Worm (Caenorhabditis elegans): ENCODE results near the gene C46F11.6.

C46F11.6 gene

DNA sequence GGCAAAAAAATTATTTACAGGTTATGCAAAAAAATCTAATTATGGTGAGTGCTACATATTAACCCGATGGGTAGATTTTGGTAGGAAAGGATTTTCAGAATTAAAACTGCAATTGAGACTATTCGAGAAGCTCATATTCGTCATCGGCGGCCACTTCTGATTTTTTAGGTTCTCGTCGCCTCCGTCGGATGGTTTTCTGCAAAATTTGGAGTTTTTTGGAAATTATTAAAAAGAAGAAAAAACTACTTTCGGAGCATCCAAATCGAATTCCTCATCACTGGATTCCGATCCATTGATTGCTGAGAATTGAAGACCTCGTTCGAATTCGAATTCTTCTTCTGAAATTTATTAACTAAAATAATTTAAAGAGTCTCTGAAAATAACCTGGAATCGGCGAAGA, 17.3 kb downstream of the C46F11.6 start (continued):
- no peak for TF ChIP-seq nhr-237 (tag; optimal IDR thresholded peaks at IDR 0.05)
- peak; percentile 25 for TF ChIP-seq gei-8 (GFP tag; optimal IDR thresholded peaks at IDR 0.05)

DNA sequence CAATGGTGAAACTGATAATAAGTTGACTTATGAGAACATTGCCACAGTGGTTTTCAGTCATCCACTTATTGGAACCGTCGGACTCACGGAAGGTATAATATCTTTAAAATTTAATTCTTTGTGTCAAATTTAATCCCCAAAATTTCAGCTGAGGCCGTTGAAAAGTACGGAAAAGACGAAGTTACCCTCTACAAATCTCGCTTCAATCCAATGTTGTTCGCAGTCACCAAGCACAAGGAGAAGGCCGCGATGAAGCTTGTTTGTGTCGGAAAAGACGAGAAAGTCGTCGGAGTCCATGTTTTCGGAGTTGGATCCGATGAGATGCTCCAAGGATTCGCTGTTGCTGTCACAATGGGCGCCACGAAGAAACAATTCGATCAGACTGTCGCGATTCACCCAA, 17.8 kb downstream of the C46F11.6 start:
- TF ChIP-seq daf-16 (GFP tag; optimal IDR thresholded peaks at IDR 0.05) (no peak), daf-16 (tag; optimal IDR thresholded peaks at IDR 0.05) (no peak), nhr-237 (tag; optimal IDR thresholded peaks at IDR 0.05) (no peak), gei-8 (GFP tag; optimal IDR thresholded peaks at IDR 0.05) (no peak), unc-62 (GFP tag; optimal IDR thresholded peaks at IDR 0.05 in 1 of 2) (peak in 1 of 2 experiments; percentile 98), unc-62 (tag; optimal IDR thresholded peaks at IDR 0.05) (no peak), snpc-1.2 (GFP tag; IDR thresholded peaks at IDR 0.05) (no peak), set-16 (GFP tag; IDR thresholded peaks at IDR 0.05) (peak; percentile 31; the same call in 1 of the 2 replicates), lin-15B (tag; optimal IDR thresholded peaks at IDR 0.05) (no peak), mes-2 (tag; optimal IDR thresholded peaks at IDR 0.05; ENCODE audit: poor library complexity, severe bottlenecking) (no peak), ceh-32 (tag; optimal IDR thresholded peaks at IDR 0.05; ENCODE audit: poor library complexity) (no peak), duxl-1 (tag; optimal IDR thresholded peaks at IDR 0.05; ENCODE audit: poor library complexity) (no peak), lin-29 (GFP tag; IDR thresholded peaks at IDR 0.05) (no peak)

DNA sequence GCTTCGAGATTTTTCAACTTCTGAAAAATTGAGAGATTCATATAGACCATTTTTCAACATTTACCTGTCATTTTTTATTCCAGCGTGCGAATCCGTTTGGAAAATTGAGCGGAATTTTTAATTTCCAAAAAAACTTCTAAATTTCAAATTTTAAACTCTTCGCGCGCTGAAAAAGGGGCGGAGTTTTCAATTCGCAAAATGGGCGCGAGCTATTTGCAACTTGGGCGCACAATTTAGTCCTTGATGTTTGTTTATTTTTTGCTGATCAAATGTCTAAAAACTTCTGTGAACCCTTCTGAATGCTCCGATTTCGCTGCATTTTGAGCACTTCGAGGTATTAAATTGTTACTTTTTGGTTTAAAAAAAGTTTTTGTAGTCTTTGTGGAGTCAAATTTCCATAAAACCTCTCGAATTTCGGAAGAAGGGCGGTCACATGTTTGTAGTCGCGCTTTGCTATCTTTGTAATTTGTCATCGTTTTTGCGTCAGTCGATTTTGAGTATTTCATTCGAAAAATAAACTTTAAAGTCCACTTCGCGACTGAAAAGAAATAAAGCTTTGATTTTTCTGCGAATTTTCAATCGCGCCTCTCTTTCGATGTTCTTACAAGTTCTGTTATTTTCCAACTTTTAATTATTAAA, 19.4 kb downstream of the C46F11.6 start, which contains the start of the genes madf-8 and gsr-1:
Gene madf-8, minus strand, starts transcription at position 156 of the 639 bp plus-strand sequence.
Gene gsr-1, plus strand, starts transcription at position 231 of the 639 bp plus-strand sequence.
- TF ChIP-seq lin-38 (GFP tag; IDR thresholded peaks at IDR 0.05) (peak; percentile 27), ces-1 (GFP tag; optimal IDR thresholded peaks at IDR 0.05) (no peak), pha-4 (GFP tag; IDR thresholded peaks at IDR 0.05) (no peak), pha-4 (tag; optimal IDR thresholded peaks at IDR 0.05) (no peak), sdz-12 (GFP tag; optimal IDR thresholded peaks at IDR 0.05) (no peak), nhr-11 (tag; optimal IDR thresholded peaks at IDR 0.05) (peak; percentile 45), zip-2 (tag; optimal IDR thresholded peaks at IDR 0.05) (no peak), lsy-2 (tag; optimal IDR thresholded peaks at IDR 0.05) (peak in 1 of 2 experiments; percentile 26), unc-130 (GFP tag; optimal IDR thresholded peaks at IDR 0.05) (no peak), daf-19 (GFP tag; conservative IDR thresholded peaks at IDR 0.05) (no peak), ceh-20 (GFP tag; IDR thresholded peaks at IDR 0.05) (no peak), aha-1 (tag) (no peak), attf-4 (tag; optimal IDR thresholded peaks at IDR 0.05) (no peak), snpc-4 (tag; optimal IDR thresholded peaks at IDR 0.05) (no peak), spr-3 (GFP tag; optimal IDR thresholded peaks at IDR 0.05) (no peak), dpl-1 (GFP tag; optimal IDR thresholded peaks at IDR 0.05) (peak; percentile 75), madf-9 (GFP tag; conservative IDR thresholded peaks at IDR 0.05) (no peak), Y105C5A.15 (GFP tag; IDR thresholded peaks at IDR 0.05) (no peak), F26F4.8 (GFP tag; conservative IDR thresholded peaks at IDR 0.05) (no peak), arid-1 (GFP tag; conservative IDR thresholded peaks at IDR 0.05) (no peak), dve-1 (tag; optimal IDR thresholded peaks at IDR 0.05; ENCODE audit: insufficient read depth) (peak; percentile 22), nhr-102 (tag; optimal IDR thresholded peaks at IDR 0.05) (no peak), daf-8 (GFP tag; IDR thresholded peaks at IDR 0.05) (no peak), nhr-48 (tag; optimal IDR thresholded peaks at IDR 0.05) (no peak), ztf-7 (tag; optimal IDR thresholded peaks at IDR 0.05) (no peak), R02D3.7 (tag; optimal IDR thresholded peaks at IDR 0.05) (no peak), nhr-41 (GFP tag; IDR thresholded peaks at IDR 0.05) (no peak), egl-27 (tag; optimal IDR thresholded peaks at IDR 0.05) (no peak), ZK546.5 (tag; optimal IDR thresholded peaks at IDR 0.05) (no peak), jun-1 (tag; optimal IDR thresholded peaks at IDR 0.05) (no peak), unc-39 (tag; optimal IDR thresholded peaks at IDR 0.05) (no peak), lin-15B (tag; optimal IDR thresholded peaks at IDR 0.05) (no peak), snpc-1.2 (GFP tag; IDR thresholded peaks at IDR 0.05) (no peak), lin-39 (tag; optimal IDR thresholded peaks at IDR 0.05) (no peak), skn-1 (tag; optimal IDR thresholded peaks at IDR 0.05) (no peak), hlh-30 (tag; optimal IDR thresholded peaks at IDR 0.05; ENCODE audit: insufficient read depth) (peak; percentile 21), F49E8.2 (tag; optimal IDR thresholded peaks at IDR 0.05; ENCODE audit: borderline replicate concordance) (no peak)

Measured in whole organism, L4 larva.